Worm (Caenorhabditis elegans) whole organism, L4 larva: ENCODE measurements around the gene C13G3.1.
A peak's percentile ranks its signal among the peaks of the same experiment; 100 is the strongest.

Experiments
- F10B5.3 ChIP-seq: sonication (generic microtip); optimal IDR thresholded peaks from 2 replicates; lab custom pipeline; 2016; ENCODE audit warnings: mild to moderate bottlenecking, missing genetic modification characterization, missing compliant biosample characterization
- Y48G9A.11 ChIP-seq: fragments of 200-800 bp; sonication (Bioruptor generic); IDR thresholded peaks from 2 replicates; pipeline ENCODE4 v1.3.6; 2022; ENCODE audit warnings: missing genetic modification reagents, missing genetic modification characterization, missing compliant biosample characterization
- aha-1 ChIP-seq: fragments of 150-350 bp; peaks from one replicate; lab custom pipeline; 2014; ENCODE audit warnings: missing biosample characterization, missing genetic modification characterization
- ama-1 ChIP-seq: fragments of 150-350 bp; optimal IDR thresholded peaks from 2 replicates; lab custom pipeline; 2014; ENCODE audit warnings: inconsistent platforms, mixed read lengths
- arid-1 ChIP-seq: fragments of 200-800 bp; sonication (Bioruptor generic); conservative IDR thresholded peaks from 2 replicates; pipeline ENCODE4 v1.3.6; 2022; ENCODE audit warnings: missing genetic modification reagents, missing genetic modification characterization, missing compliant biosample characterization
- ceh-20 ChIP-seq: fragments of 200-800 bp; sonication (Bioruptor generic); IDR thresholded peaks from 2 replicates; pipeline ENCODE4 v1.3.6; 2022; ENCODE audit warnings: missing genetic modification reagents, missing genetic modification characterization, missing compliant biosample characterization
- cey-2 ChIP-seq: sonication (generic microtip); optimal IDR thresholded peaks from 3 replicates; lab custom pipeline; 2017; ENCODE audit warnings: missing genetic modification characterization, mild to moderate bottlenecking, missing compliant biosample characterization, antibody characterized with exemption, borderline replicate concordance; ENCODE audit not compliant: insufficient read depth
- daf-19 ChIP-seq: fragments of 200-800 bp; sonication (Bioruptor generic); conservative IDR thresholded peaks from 2 replicates; pipeline ENCODE4 v1.3.6; 2022; ENCODE audit warnings: missing genetic modification characterization, missing compliant biosample characterization
- daf-8 ChIP-seq: fragments of 200-800 bp; sonication (Bioruptor generic); IDR thresholded peaks from 2 replicates; pipeline ENCODE4 v1.3.6; 2022; ENCODE audit warnings: missing genetic modification characterization, missing compliant biosample characterization
- dmd-6 ChIP-seq: fragments of 200-800 bp; sonication (Bioruptor generic); IDR thresholded peaks from 2 replicates; pipeline ENCODE4 v1.3.6; 2022; ENCODE audit warnings: missing genetic modification reagents, missing genetic modification characterization, missing compliant biosample characterization
- dmd-8 ChIP-seq: fragments of 200-800 bp; sonication (Bioruptor generic); IDR thresholded peaks from 2 replicates; pipeline ENCODE4 v1.3.6; 2022; ENCODE audit warnings: missing genetic modification characterization, missing compliant biosample characterization
- dpl-1 ChIP-seq: fragments of 150-350 bp; optimal IDR thresholded peaks from 2 replicates; lab custom pipeline; 2014; ENCODE audit warnings: missing biosample characterization, missing genetic modification reagents, missing genetic modification characterization
- duxl-1 ChIP-seq: sonication (generic microtip); optimal IDR thresholded peaks from 2 replicates; lab custom pipeline; 2016; ENCODE audit warnings: mild to moderate bottlenecking, missing genetic modification characterization, moderate library complexity, missing compliant biosample characterization; ENCODE audit not compliant: poor library complexity
- dve-1 ChIP-seq: sonication (generic microtip); optimal IDR thresholded peaks from 2 replicates; lab custom pipeline; 2017; ENCODE audit warnings: antibody characterized with exemption, mild to moderate bottlenecking, missing genetic modification characterization, missing compliant biosample characterization; ENCODE audit not compliant: insufficient read depth
- fkh-10 ChIP-seq: fragments of 150-350 bp; optimal IDR thresholded peaks from 2 replicates; lab custom pipeline; 2014; ENCODE audit warnings: missing biosample characterization, missing genetic modification reagents, missing genetic modification characterization
- fos-1 ChIP-seq: fragments of 150-350 bp; optimal IDR thresholded peaks from 2 replicates; lab custom pipeline; 2014; ENCODE audit warnings: missing biosample characterization, missing genetic modification characterization
- hif-1 ChIP-seq, 2 experiments: sonication (generic microtip); optimal IDR thresholded peaks; 2 replicates each; lab custom pipeline; 2016 to 2017; ENCODE audit warnings: missing compliant biosample characterization in 2 of 2, missing genetic modification characterization in 2 of 2, missing genetic modification reagents in 2 of 2, missing genotype in 2 of 2, mild to moderate bottlenecking in 1 of 2
- hlh-11 ChIP-seq: fragments of 200-800 bp; sonication (Bioruptor generic); optimal IDR thresholded peaks from 2 replicates; lab custom pipeline; 2018; ENCODE audit warnings: mild to moderate bottlenecking, missing genetic modification characterization, missing compliant biosample characterization
- hlh-30 ChIP-seq: sonication (generic microtip); optimal IDR thresholded peaks from 2 replicates; lab custom pipeline; 2017; ENCODE audit warnings: antibody characterized with exemption, mild to moderate bottlenecking, missing genetic modification characterization, missing compliant biosample characterization; ENCODE audit not compliant: insufficient read depth
- lim-7 ChIP-seq: fragments of 200-800 bp; sonication (Bioruptor generic); IDR thresholded peaks from 2 replicates; pipeline ENCODE4 v1.3.6; 2022; ENCODE audit warnings: missing genetic modification characterization, missing compliant biosample characterization
- lin-1 ChIP-seq: fragments of 200-800 bp; sonication (Bioruptor generic); IDR thresholded peaks from 2 replicates; pipeline ENCODE4 v1.3.6; 2022; ENCODE audit warnings: missing genetic modification reagents, missing genetic modification characterization, missing compliant biosample characterization
- lin-15B ChIP-seq: fragments of 150-350 bp; sonication (generic microtip); optimal IDR thresholded peaks from 3 replicates; lab custom pipeline; 2014; ENCODE audit warnings: missing biosample characterization, missing genetic modification characterization
- lsy-2 ChIP-seq, 2 experiments: fragments of 150-350 bp in 1 of 2; sonication (generic microtip) in 1 of 2; optimal IDR thresholded peaks; 2 replicates each; lab custom pipeline; 2014 to 2017; ENCODE audit warnings: missing biosample characterization in 2 of 2, missing genetic modification characterization in 2 of 2
- madf-5 ChIP-seq, 2 experiments: fragments of 200-800 bp; sonication (Bioruptor generic); IDR thresholded peaks; 2 replicates each; pipeline ENCODE4 v1.3.6; 2022; ENCODE audit warnings: missing compliant biosample characterization in 2 of 2, missing genetic modification characterization in 2 of 2
- mdl-1 ChIP-seq, 2 experiments: fragments of 150-350 bp in 1 of 2; sonication (generic microtip) in 1 of 2; optimal IDR thresholded peaks; 2 replicates each; lab custom pipeline; 2014 to 2017; ENCODE audit warnings: missing biosample characterization in 2 of 2, missing genetic modification characterization in 2 of 2
- mdt-29 ChIP-seq: fragments of 200-800 bp; sonication (Bioruptor generic); IDR thresholded peaks from 2 replicates; pipeline ENCODE4 v1.3.6; 2022; ENCODE audit warnings: missing genetic modification reagents, missing genetic modification characterization, missing compliant biosample characterization
- nhr-10 ChIP-seq: fragments of 150-350 bp; optimal IDR thresholded peaks from 2 replicates; lab custom pipeline; 2014; ENCODE audit warnings: missing biosample characterization, missing genetic modification characterization
- nhr-28 ChIP-seq: fragments of 150-350 bp; optimal IDR thresholded peaks from 2 replicates; lab custom pipeline; 2014; ENCODE audit warnings: missing biosample characterization, missing genetic modification characterization
- nhr-77 ChIP-seq: fragments of 150-350 bp; optimal IDR thresholded peaks from 2 replicates; lab custom pipeline; 2014; ENCODE audit warnings: missing biosample characterization, missing genetic modification characterization
- pqm-1 ChIP-seq: sonication (generic microtip); optimal IDR thresholded peaks from 2 replicates; lab custom pipeline; 2017; ENCODE audit warnings: missing biosample characterization, missing genetic modification characterization
- unc-39 ChIP-seq: sonication (generic microtip); optimal IDR thresholded peaks from 2 replicates; lab custom pipeline; 2017; ENCODE audit warnings: missing biosample characterization, missing genetic modification characterization
- unc-62 ChIP-seq, 3 experiments: fragments of 150-350 bp in 1 of 3; sonication (generic microtip); optimal IDR thresholded peaks in 2 of 3; peaks in 1 of 3; 1 replicate in 1 of 3; 2 replicates in 2 of 3; lab custom pipeline; 2014 to 2017; ENCODE audit warnings: missing biosample characterization in 3 of 3, missing genetic modification characterization in 3 of 3, missing genetic modification reagents in 3 of 3, missing genotype in 1 of 3
- ztf-11 ChIP-seq: fragments of 150-350 bp; optimal IDR thresholded peaks from 2 replicates; lab custom pipeline; 2014; ENCODE audit warnings: missing biosample characterization, missing genetic modification characterization
- ztf-7 ChIP-seq: fragments of 150-350 bp; optimal IDR thresholded peaks from 2 replicates; lab custom pipeline; 2014; ENCODE audit warnings: missing biosample characterization, missing genetic modification characterization

The C13G3.1 gene

ce11 chrV:11053827-11054226 lies 41.6 kb upstream of the C13G3.1 start, which contains the start of gene T04C12.7:
TSS of gene T04C12.7 (plus strand) at chrV:11054127.
- no peak for TF ChIP-seq ztf-11 (tag; lab: Kevin White, UChicago)
- TF ChIP-seq duxl-1 (tag; lab: Kevin White, UChicago): no peak
- TF ChIP-seq unc-62 (GFP tag; optimal IDR thresholded peaks at IDR 0.05 in 1 of 2; lab: Kevin White, UChicago): peak in 1 of 2 experiments; percentile 58
- TF ChIP-seq unc-62 (tag; optimal IDR thresholded peaks at IDR 0.05; lab: Kevin White, UChicago): no peak
- no peak for TF ChIP-seq dmd-8 (GFP tag; lab: Robert Waterston, UW)
- no peak for TF ChIP-seq fos-1 (tag; lab: Kevin White, UChicago)

- TF ChIP-seq aha-1 (tag; lab: Kevin White, UChicago) (peak; percentile 88), dmd-6 (GFP tag; lab: Robert Waterston, UW) (no peak), lsy-2 (tag; optimal IDR thresholded peaks at IDR 0.05; lab: Kevin White, UChicago) (no peak)
These were observed 39.7 kb upstream of the C13G3.1 start, which contains the start of gene T04C12.33 for ce11 chrV:11051921-11052320. TSS of gene T04C12.33 (plus strand) at chrV:11052221.

ce11 chrV:11048678-11049077 lies 36.4 kb upstream of the C13G3.1 start, which contains the start of gene srh-74:
TSS of gene srh-74 (minus strand) at chrV:11048778.
- TF ChIP-seq ama-1 (lab: Kevin White, UChicago): no peak
- TF ChIP-seq ceh-20 (GFP tag; lab: Robert Waterston, UW): no peak
- no peak for TF ChIP-seq fkh-10
- TF ChIP-seq arid-1 (GFP tag; lab: Robert Waterston, UW): no peak
- TF ChIP-seq dpl-1: no peak
- TF ChIP-seq ztf-7: no peak
- TF ChIP-seq madf-5 (GFP tag; IDR thresholded peaks at IDR 0.05; lab: Robert Waterston, UW): no peak
- TF ChIP-seq, all 104 proteins: peak for 0

- no peak for TF ChIP-seq ztf-11 (tag; lab: Kevin White, UChicago)
- no peak for TF ChIP-seq nhr-10
- TF ChIP-seq mdt-29 (GFP tag; lab: Robert Waterston, UW): no peak
- TF ChIP-seq dve-1 (tag; lab: Kevin White, UChicago): peak; percentile 9
- TF ChIP-seq nhr-77 (tag; lab: Kevin White, UChicago): peak; percentile 67
- TF ChIP-seq mdl-1 (tag; optimal IDR thresholded peaks at IDR 0.05; lab: Kevin White, UChicago): peak in 1 of 2 experiments; percentile 53
- TF ChIP-seq lin-1 (GFP tag; lab: Robert Waterston, UW): no peak
- no peak for TF ChIP-seq daf-8 (GFP tag; lab: Robert Waterston, UW)
- TF ChIP-seq hlh-30 (tag; lab: Kevin White, UChicago): peak; percentile 23
- TF ChIP-seq hif-1 (tag; optimal IDR thresholded peaks at IDR 0.05; lab: Kevin White, UChicago): no peak
- TF ChIP-seq lin-15B (tag; lab: Kevin White, UChicago): no peak
- peak; percentile 46 for TF ChIP-seq dmd-6 (GFP tag; lab: Robert Waterston, UW)
- no peak for TF ChIP-seq lim-7 (GFP tag; lab: Robert Waterston, UW)
- TF ChIP-seq lsy-2 (tag; optimal IDR thresholded peaks at IDR 0.05; lab: Kevin White, UChicago): no peak
- TF ChIP-seq unc-62 (GFP tag; optimal IDR thresholded peaks at IDR 0.05 in 1 of 2; lab: Kevin White, UChicago): peak in 1 of 2 experiments; percentile 66
- no peak for TF ChIP-seq unc-62 (tag; optimal IDR thresholded peaks at IDR 0.05; lab: Kevin White, UChicago)
- no peak for TF ChIP-seq cey-2 (tag; lab: Kevin White, UChicago)
- TF ChIP-seq aha-1 (tag; lab: Kevin White, UChicago): no peak
- TF ChIP-seq daf-19 (GFP tag; lab: Robert Waterston, UW): no peak
- TF ChIP-seq Y48G9A.11 (GFP tag; lab: Robert Waterston, UW): no peak
- peak; percentile 96 for TF ChIP-seq nhr-28 (tag; lab: Kevin White, UChicago)
- TF ChIP-seq F10B5.3 (tag; lab: Kevin White, UChicago): no peak
- no peak for TF ChIP-seq unc-39 (tag; lab: Kevin White, UChicago)
- TF ChIP-seq pqm-1 (tag; lab: Kevin White, UChicago): peak; percentile 42
- TF ChIP-seq hlh-11 (tag; lab: Kevin White, UChicago): peak; percentile 11
These were observed 34.5 kb upstream of the C13G3.1 start, which contains the start of gene dhs-18 for ce11 chrV:11046730-11047129. TSS of gene dhs-18 (minus strand) at chrV:11046833.
